Worm (Caenorhabditis elegans) whole organism, L3 larva: ENCODE results near the gene pals-37.

Source experiments
- ZK546.5 ChIP-seq: sonication (generic microtip); optimal IDR thresholded peaks from 2 replicates; lab custom pipeline; 2017; ENCODE audit warnings: missing biosample characterization, missing genetic modification characterization
- aly-2 ChIP-seq: fragments of 150-350 bp; optimal IDR thresholded peaks from 2 replicates; lab custom pipeline; 2014; ENCODE audit warnings: missing biosample characterization, missing genetic modification characterization
- ceh-16 ChIP-seq: sonication (generic microtip); optimal IDR thresholded peaks from 2 replicates; lab custom pipeline; 2017; ENCODE audit warnings: missing biosample characterization, missing genetic modification characterization
- ceh-28 ChIP-seq: fragments of 150-350 bp; optimal IDR thresholded peaks from 2 replicates; lab custom pipeline; 2014; ENCODE audit warnings: missing biosample characterization, missing genetic modification reagents, missing genetic modification characterization
- ceh-9 ChIP-seq: sonication (generic microtip); optimal IDR thresholded peaks from 2 replicates; lab custom pipeline; 2018; ENCODE audit warnings: missing biosample characterization, missing genetic modification characterization
- egl-27 ChIP-seq: sonication (generic microtip); optimal IDR thresholded peaks from 4 replicates; lab custom pipeline; 2017; ENCODE audit warnings: missing biosample characterization, missing genetic modification reagents, missing genetic modification characterization
- egl-5 ChIP-seq: fragments of 150-350 bp; optimal IDR thresholded peaks from 2 replicates; lab custom pipeline; 2017; ENCODE audit warnings: missing biosample characterization, missing genetic modification reagents, missing genetic modification characterization, inconsistent platforms
- elt-1 ChIP-seq: fragments of 150-350 bp; optimal IDR thresholded peaks from 2 replicates; lab custom pipeline; 2014; ENCODE audit warnings: missing biosample characterization, missing genetic modification characterization
- elt-2 ChIP-seq: sonication (generic microtip); optimal IDR thresholded peaks from 2 replicates; lab custom pipeline; 2016; ENCODE audit warnings: missing genetic modification reagents, mild to moderate bottlenecking, missing genetic modification characterization, missing compliant biosample characterization
- elt-3 ChIP-seq, 3 experiments: fragments of 150-350 bp in 1 of 3; sonication (generic microtip) in 2 of 3; optimal IDR thresholded peaks; 2 replicates in 2 of 3; 4 replicates in 1 of 3; lab custom pipeline; 2014 to 2017; ENCODE audit warnings: missing biosample characterization in 3 of 3, missing genetic modification characterization in 3 of 3
- eor-1 ChIP-seq, 2 experiments: fragments of 150-350 bp; optimal IDR thresholded peaks; 2 replicates each; lab custom pipeline; 2014 to 2018; ENCODE audit warnings: missing biosample characterization in 2 of 2, missing genetic modification characterization in 2 of 2
- fkh-10 ChIP-seq: sonication (generic microtip); optimal IDR thresholded peaks from 2 replicates; lab custom pipeline; 2017; ENCODE audit warnings: missing biosample characterization, missing genetic modification reagents, missing genetic modification characterization
- hmg-11 ChIP-seq: sonication (generic microtip); optimal IDR thresholded peaks from 2 replicates; lab custom pipeline; 2016; ENCODE audit warnings: missing genetic modification characterization, missing compliant biosample characterization
- jun-1 ChIP-seq: fragments of 150-350 bp; optimal IDR thresholded peaks from 2 replicates; lab custom pipeline; 2014; ENCODE audit warnings: missing biosample characterization, missing genetic modification reagents, missing genetic modification characterization
- lin-15B ChIP-seq: fragments of 150-350 bp; optimal IDR thresholded peaks from 2 replicates; lab custom pipeline; 2014; ENCODE audit warnings: missing biosample characterization, missing genetic modification characterization
- lsy-12 ChIP-seq: sonication (generic microtip); optimal IDR thresholded peaks from 2 replicates; lab custom pipeline; 2016; ENCODE audit warnings: mild to moderate bottlenecking, missing genetic modification characterization, missing compliant biosample characterization
- mdl-1 ChIP-seq: fragments of 150-350 bp; optimal IDR thresholded peaks from 2 replicates; lab custom pipeline; 2014; ENCODE audit warnings: missing biosample characterization, missing genetic modification characterization
- mml-1 ChIP-seq: fragments of 150-350 bp; sonication (generic microtip); optimal IDR thresholded peaks from 3 replicates; lab custom pipeline; 2014; ENCODE audit warnings: missing biosample characterization, missing genetic modification characterization
- nfya-1 ChIP-seq: sonication (generic microtip); optimal IDR thresholded peaks from 2 replicates; lab custom pipeline; 2017; ENCODE audit warnings: missing genetic modification characterization, mild to moderate bottlenecking, missing compliant biosample characterization, antibody characterized with exemption, moderate library complexity; ENCODE audit not compliant: insufficient read depth
- nhr-11 ChIP-seq: fragments of 150-350 bp; optimal IDR thresholded peaks from 2 replicates; lab custom pipeline; 2014; ENCODE audit warnings: missing biosample characterization, missing genetic modification characterization
- nhr-12 ChIP-seq: fragments of 150-350 bp; optimal IDR thresholded peaks from 2 replicates; lab custom pipeline; 2014; ENCODE audit warnings: missing biosample characterization, missing genetic modification characterization
- nhr-237 ChIP-seq: fragments of 150-350 bp; optimal IDR thresholded peaks from 2 replicates; lab custom pipeline; 2014; ENCODE audit warnings: missing biosample characterization, missing genetic modification characterization
- nhr-25 ChIP-seq: sonication (generic microtip); optimal IDR thresholded peaks from 2 replicates; lab custom pipeline; 2017; ENCODE audit warnings: missing biosample characterization, missing genetic modification characterization
- nhr-28 ChIP-seq: fragments of 150-350 bp; optimal IDR thresholded peaks from 2 replicates; lab custom pipeline; 2014; ENCODE audit warnings: missing biosample characterization, missing genetic modification characterization
- nhr-43 ChIP-seq: sonication (generic microtip); optimal IDR thresholded peaks from 2 replicates; lab custom pipeline; 2016; ENCODE audit warnings: mild to moderate bottlenecking, missing genetic modification characterization, missing compliant biosample characterization; ENCODE audit not compliant: poor library complexity, severe bottlenecking
- nhr-67 ChIP-seq: fragments of 150-350 bp; optimal IDR thresholded peaks from 2 replicates; lab custom pipeline; 2014; ENCODE audit warnings: missing biosample characterization, missing genetic modification characterization
- nhr-77 ChIP-seq: fragments of 150-350 bp; optimal IDR thresholded peaks from 2 replicates; lab custom pipeline; 2014; ENCODE audit warnings: missing biosample characterization, missing genetic modification characterization
- pha-4 ChIP-seq: fragments of 150-350 bp; optimal IDR thresholded peaks from 2 replicates; lab custom pipeline; 2014; ENCODE audit warnings: missing biosample characterization, missing genetic modification reagents, missing genetic modification characterization
- pqm-1 ChIP-seq: fragments of 150-350 bp; optimal IDR thresholded peaks from 2 replicates; lab custom pipeline; 2017; ENCODE audit warnings: missing biosample characterization, missing genetic modification characterization, inconsistent platforms
- sea-2 ChIP-seq: fragments of 150-350 bp; sonication (generic microtip); optimal IDR thresholded peaks from 4 replicates; lab custom pipeline; 2014; ENCODE audit warnings: missing biosample characterization, missing genetic modification reagents, missing genetic modification characterization
- snpc-4 ChIP-seq: fragments of 150-350 bp; optimal IDR thresholded peaks from 2 replicates; lab custom pipeline; 2014; ENCODE audit warnings: missing biosample characterization, missing genetic modification characterization
- tbx-2 ChIP-seq: sonication (generic microtip); optimal IDR thresholded peaks from 2 replicates; lab custom pipeline; 2016; ENCODE audit warnings: mild to moderate bottlenecking, missing genetic modification characterization, missing compliant biosample characterization
- zag-1 ChIP-seq: fragments of 150-350 bp; optimal IDR thresholded peaks from 2 replicates; lab custom pipeline; 2014; ENCODE audit warnings: missing biosample characterization, missing genetic modification characterization
- ztf-11 ChIP-seq: fragments of 150-350 bp; optimal IDR thresholded peaks from 2 replicates; lab custom pipeline; 2014; ENCODE audit warnings: missing biosample characterization, missing genetic modification characterization
- ztf-4 ChIP-seq: fragments of 150-350 bp; optimal IDR thresholded peaks from 2 replicates; lab custom pipeline; 2014; ENCODE audit warnings: missing biosample characterization, missing genetic modification characterization

The pals-37 gene

DNA sequence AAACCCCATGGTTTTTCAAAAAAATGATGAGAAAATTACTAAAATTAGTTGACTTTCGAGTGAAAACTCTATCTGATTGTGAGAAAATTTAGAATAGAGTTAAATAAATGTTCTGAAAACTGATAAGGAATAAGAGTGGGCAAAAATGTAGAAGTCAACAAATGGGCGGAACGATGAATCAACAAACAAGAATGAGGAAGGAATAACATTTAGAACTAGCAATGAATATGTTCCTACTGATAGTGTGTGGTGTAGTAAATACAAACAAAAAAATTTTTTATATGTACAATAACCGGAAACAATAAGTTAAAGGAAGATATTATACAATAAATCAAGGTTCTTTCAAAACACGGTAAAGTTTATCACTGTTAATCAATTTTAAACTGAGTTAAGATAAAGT is 2.4 kb upstream of the pals-37 start, which contains the start of gene pals-39:
Gene pals-39 (minus strand): TSS at position 101 of the 400 bp plus-strand sequence.
- TF ChIP-seq pqm-1 (peak; percentile 30), nhr-77 (tag; lab: Kevin White, UChicago) (no peak), zag-1 (no peak), pha-4 (tag; lab: Kevin White, UChicago) (peak; percentile 39)

DNA sequence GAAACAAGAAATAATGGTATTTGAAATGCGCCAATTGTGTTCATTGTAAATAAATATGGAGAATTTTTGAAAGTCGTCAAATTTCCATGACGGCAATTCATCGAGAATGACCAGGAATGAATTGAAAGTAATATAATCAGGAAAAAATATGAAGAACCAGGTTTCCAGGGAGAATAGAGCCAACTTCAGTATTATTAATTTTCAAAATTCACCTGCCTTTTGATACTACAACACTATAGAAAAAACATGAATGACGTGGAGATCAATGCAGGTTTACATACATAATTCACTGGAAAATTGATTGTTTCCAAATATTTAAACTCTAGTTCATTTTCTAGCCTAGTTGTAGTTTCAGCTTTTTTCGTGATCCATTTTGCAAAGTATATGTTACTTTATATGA is 7.6 kb downstream of the pals-37 start, which contains the start of gene srh-25:
Gene srh-25 (minus strand): TSS at position 101 of the 400 bp plus-strand sequence.
- TF ChIP-seq zag-1: no peak
- TF ChIP-seq ceh-9: no peak
- no peak for TF ChIP-seq jun-1 (tag; lab: Kevin White, UChicago)
- no peak for TF ChIP-seq hmg-11
- no peak for TF ChIP-seq nhr-77 (tag; lab: Kevin White, UChicago)
- no peak for TF ChIP-seq eor-1 (tag; optimal IDR thresholded peaks at IDR 0.05; lab: Kevin White, UChicago)
- no peak for TF ChIP-seq fkh-10
- no peak for TF ChIP-seq nhr-67
- TF ChIP-seq mdl-1: no peak
- no peak for TF ChIP-seq mml-1 (tag; lab: Kevin White, UChicago)
- TF ChIP-seq egl-5 (tag; lab: Kevin White, UChicago): no peak
- TF ChIP-seq elt-3 (tag; optimal IDR thresholded peaks at IDR 0.05; lab: Kevin White, UChicago): no peak
- no peak for TF ChIP-seq nhr-28
- TF ChIP-seq ztf-11 (tag; lab: Kevin White, UChicago): no peak
- no peak for TF ChIP-seq nhr-237 (tag; lab: Kevin White, UChicago)
- no peak for TF ChIP-seq elt-1 (tag; lab: Kevin White, UChicago)

DNA sequence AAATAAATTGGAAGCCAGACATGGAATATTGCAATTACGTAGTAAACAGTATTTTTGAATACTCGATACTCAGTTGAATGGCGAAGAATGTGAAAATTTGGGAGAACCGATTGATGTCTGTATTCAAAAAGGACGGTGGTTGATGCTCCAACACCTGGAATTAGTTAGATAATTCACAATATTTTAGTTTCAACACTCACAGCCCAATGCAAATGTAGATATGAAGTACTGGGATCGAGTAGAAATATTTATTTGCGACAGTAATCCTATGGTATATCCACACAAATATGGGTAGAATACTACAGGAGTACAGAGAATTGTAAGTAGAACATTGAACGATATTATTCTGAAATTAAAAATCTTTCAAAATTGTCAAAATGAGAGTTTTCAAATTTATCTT is 8.2 kb downstream of the pals-37 start:
- TF ChIP-seq nhr-11 (tag; lab: Kevin White, UChicago) (no peak), aly-2 (no peak), nhr-25 (tag; lab: Kevin White, UChicago) (no peak), elt-3 (tag; optimal IDR thresholded peaks at IDR 0.05; lab: Kevin White, UChicago) (no peak), lin-15B (tag; lab: Kevin White, UChicago) (no peak), ztf-4 (tag; lab: Kevin White, UChicago) (no peak), fkh-10 (no peak), tbx-2 (tag; lab: Kevin White, UChicago) (no peak), ZK546.5 (no peak), pqm-1 (no peak), lsy-12 (no peak)
- TF ChIP-seq, all 47 proteins: peak for 0

DNA sequence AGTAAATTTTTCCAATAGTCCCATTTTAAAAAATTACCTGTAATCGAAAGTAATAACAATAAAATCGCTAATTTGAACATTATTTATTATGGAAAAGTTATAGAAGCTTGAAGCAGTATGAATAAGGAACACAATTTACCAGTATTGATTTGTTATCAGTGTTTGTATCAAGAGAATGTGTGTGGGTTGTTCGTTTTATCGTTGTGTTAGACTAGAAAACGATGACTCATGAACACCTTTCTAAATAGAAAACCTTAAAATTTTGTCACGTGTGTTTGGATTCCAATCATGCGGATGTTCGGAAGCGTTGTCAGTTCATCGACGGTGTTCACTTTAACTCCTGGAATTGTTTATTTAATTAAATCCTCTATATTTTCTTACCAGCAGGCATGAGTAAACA is 9.2 kb downstream of the pals-37 start, which contains the start of gene C54D10.13:
Gene C54D10.13 (minus strand): TSS at position 179 of the 400 bp plus-strand sequence.
- TF ChIP-seq elt-2 (tag; lab: Kevin White, UChicago) (peak; percentile 48), pqm-1 (peak; percentile 62), nhr-12 (tag; lab: Kevin White, UChicago) (no peak)

DNA sequence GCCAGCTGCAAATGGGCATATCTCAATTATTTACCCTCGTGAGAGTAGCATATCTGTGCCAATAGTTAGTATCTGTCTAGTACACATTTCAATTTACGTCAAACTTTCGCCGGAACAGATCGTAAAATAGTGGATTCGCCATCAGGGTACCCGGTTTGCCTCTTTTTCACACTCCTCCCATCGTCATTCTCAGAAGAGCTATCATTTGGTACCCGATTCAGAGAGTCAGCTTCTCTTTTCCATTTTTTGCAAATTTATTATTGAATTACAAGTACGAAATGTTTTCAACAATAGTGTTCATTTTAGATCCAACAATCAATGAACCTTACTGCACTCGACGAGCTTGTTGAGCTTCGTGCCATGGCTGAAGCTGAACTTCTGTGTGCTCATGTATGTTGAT is 12.3 kb downstream of the pals-37 start, which contains the start of gene C54D10.5:
Gene C54D10.5 (plus strand): TSS at position 301 of the 400 bp plus-strand sequence.
- TF ChIP-seq ceh-16 (tag; lab: Kevin White, UChicago): no peak
- TF ChIP-seq elt-3 (tag; optimal IDR thresholded peaks at IDR 0.05; lab: Kevin White, UChicago): no peak
- no peak for TF ChIP-seq pha-4 (tag; lab: Kevin White, UChicago)
- no peak for TF ChIP-seq nhr-43 (tag; lab: Kevin White, UChicago)
- no peak for TF ChIP-seq ztf-11 (tag; lab: Kevin White, UChicago)
- no peak for TF ChIP-seq nhr-67
- no peak for TF ChIP-seq nhr-12 (tag; lab: Kevin White, UChicago)
- TF ChIP-seq nhr-77 (tag; lab: Kevin White, UChicago): no peak
- TF ChIP-seq zag-1: no peak
- TF ChIP-seq snpc-4 (tag; lab: Kevin White, UChicago): no peak
- no peak for TF ChIP-seq ceh-28 (tag; lab: Kevin White, UChicago)
- TF ChIP-seq pqm-1: no peak
- TF ChIP-seq sea-2 (GFP tag; lab: Kevin White, UChicago): no peak
- TF ChIP-seq tbx-2 (tag; lab: Kevin White, UChicago): no peak
- TF ChIP-seq aly-2: no peak
- TF ChIP-seq nhr-25 (tag; lab: Kevin White, UChicago): no peak
- TF ChIP-seq nhr-11 (tag; lab: Kevin White, UChicago): no peak
- TF ChIP-seq egl-27: no peak
- TF ChIP-seq nfya-1 (tag; lab: Kevin White, UChicago): no peak
